Worm (Caenorhabditis elegans) whole organism, L1 larva: Measurements from ENCODE around the gene T11F9.14.

Experiments
- C04F5.9 ChIP-seq: sonication (generic microtip); optimal IDR thresholded peaks from 2 replicates; lab custom pipeline; 2016; ENCODE audit warnings: missing genetic modification characterization, missing compliant biosample characterization
- C34B4.2 ChIP-seq: sonication (generic microtip); optimal IDR thresholded peaks from 2 replicates; lab custom pipeline; 2017; ENCODE audit warnings: mild to moderate bottlenecking, missing genetic modification characterization, missing compliant biosample characterization
- aly-2 ChIP-seq: fragments of 150-350 bp; optimal IDR thresholded peaks from 2 replicates; lab custom pipeline; 2014; ENCODE audit warnings: missing biosample characterization, missing genetic modification characterization
- ama-1 ChIP-seq: fragments of 150-350 bp; optimal IDR thresholded peaks from 2 replicates; lab custom pipeline; 2014
- blmp-1 ChIP-seq: fragments of 150-350 bp; optimal IDR thresholded peaks from 2 replicates; lab custom pipeline; 2014; ENCODE audit warnings: missing biosample characterization, missing genetic modification characterization
- ceh-8 ChIP-seq: fragments of 200-800 bp; sonication (Bioruptor generic); optimal IDR thresholded peaks from 2 replicates; lab custom pipeline; 2018; ENCODE audit warnings: mild to moderate bottlenecking, missing genetic modification characterization, moderate library complexity, missing compliant biosample characterization
- ceh-90 ChIP-seq: sonication (generic microtip); optimal IDR thresholded peaks from 2 replicates; lab custom pipeline; 2016; ENCODE audit warnings: missing genetic modification characterization, missing compliant biosample characterization
- efl-1 ChIP-seq, 4 experiments: fragments of 150-350 bp; optimal IDR thresholded peaks in 3 of 4; peaks in 1 of 4; 1 replicate in 1 of 4; 2 replicates in 3 of 4; lab custom pipeline; 2014; ENCODE audit warnings: missing biosample characterization in 2 of 4, missing genetic modification characterization in 2 of 4, missing genetic modification reagents in 2 of 4
- egl-27 ChIP-seq, 2 experiments: fragments of 150-350 bp in 1 of 2; sonication (generic microtip); optimal IDR thresholded peaks; 3 replicates each; lab custom pipeline; 2017 to 2018; ENCODE audit warnings: missing biosample characterization in 2 of 2, missing genetic modification characterization in 2 of 2, missing genetic modification reagents in 2 of 2
- elt-2 ChIP-seq: sonication (generic microtip); optimal IDR thresholded peaks from 2 replicates; lab custom pipeline; 2016; ENCODE audit warnings: missing genetic modification characterization, mild to moderate bottlenecking, inconsistent platforms, missing compliant biosample characterization, missing genetic modification reagents
- fkh-10 ChIP-seq: sonication (generic microtip); optimal IDR thresholded peaks from 2 replicates; lab custom pipeline; 2017; ENCODE audit warnings: missing biosample characterization, missing genetic modification reagents, missing genetic modification characterization
- grh-1 ChIP-seq: fragments of 200-800 bp; sonication (Bioruptor generic); IDR thresholded peaks from 2 replicates; pipeline ENCODE4 v1.3.6; 2022; ENCODE audit warnings: missing genetic modification reagents, missing genetic modification characterization, missing compliant biosample characterization
- isw-1 ChIP-seq: fragments of 200-800 bp; sonication (Bioruptor generic); IDR thresholded peaks from 2 replicates; pipeline ENCODE4 v1.3.6; 2022; ENCODE audit warnings: missing genetic modification characterization, missing compliant biosample characterization
- jun-1 ChIP-seq: fragments of 150-350 bp; optimal IDR thresholded peaks from 2 replicates; lab custom pipeline; 2014; ENCODE audit warnings: missing biosample characterization, missing genetic modification reagents, missing genetic modification characterization
- lin-14 ChIP-seq: fragments of 200-800 bp; sonication (Bioruptor generic); optimal IDR thresholded peaks from 2 replicates; lab custom pipeline; 2018; ENCODE audit warnings: mild to moderate bottlenecking, missing genetic modification characterization, moderate library complexity, missing compliant biosample characterization
- lin-15B ChIP-seq: fragments of 150-350 bp; sonication (generic microtip); optimal IDR thresholded peaks from 3 replicates; lab custom pipeline; 2014; ENCODE audit warnings: missing biosample characterization, missing genetic modification characterization
- lin-39 ChIP-seq: fragments of 150-350 bp; optimal IDR thresholded peaks from 2 replicates; lab custom pipeline; 2014; ENCODE audit warnings: missing biosample characterization, missing genetic modification reagents, missing genetic modification characterization
- lir-3 ChIP-seq: sonication (generic microtip); optimal IDR thresholded peaks from 2 replicates; lab custom pipeline; 2016; ENCODE audit warnings: mild to moderate bottlenecking, missing genetic modification characterization, moderate library complexity, missing compliant biosample characterization; ENCODE audit not compliant: poor library complexity
- lsy-2 ChIP-seq, 2 experiments: fragments of 150-350 bp; optimal IDR thresholded peaks; 2 replicates each; lab custom pipeline; 2014; ENCODE audit warnings: missing biosample characterization in 2 of 2, missing genetic modification characterization in 2 of 2
- mab-9 ChIP-seq: fragments of 200-800 bp; sonication (Bioruptor generic); IDR thresholded peaks from 2 replicates; pipeline ENCODE4 v1.3.6; 2022; ENCODE audit warnings: missing genetic modification reagents, missing genetic modification characterization, missing compliant biosample characterization
- mef-2 ChIP-seq: fragments of 150-350 bp; optimal IDR thresholded peaks from 2 replicates; lab custom pipeline; 2014; ENCODE audit warnings: missing biosample characterization, missing genetic modification characterization
- mep-1 ChIP-seq: fragments of 150-350 bp; optimal IDR thresholded peaks from 2 replicates; lab custom pipeline; 2014; ENCODE audit warnings: missing biosample characterization, missing genetic modification characterization
- nhr-19 ChIP-seq: fragments of 200-800 bp; sonication (Bioruptor generic); conservative IDR thresholded peaks from 2 replicates; pipeline ENCODE4 v1.3.6; 2022; ENCODE audit warnings: missing genetic modification characterization, missing compliant biosample characterization
- nhr-237 ChIP-seq: fragments of 150-350 bp; optimal IDR thresholded peaks from 2 replicates; lab custom pipeline; 2014; ENCODE audit warnings: missing biosample characterization, missing genetic modification characterization
- nhr-28 ChIP-seq: fragments of 150-350 bp; optimal IDR thresholded peaks from 2 replicates; lab custom pipeline; 2014; ENCODE audit warnings: missing biosample characterization, missing genetic modification characterization
- nhr-47 ChIP-seq: sonication (generic microtip); optimal IDR thresholded peaks from 2 replicates; lab custom pipeline; 2016; ENCODE audit warnings: mild to moderate bottlenecking, missing genetic modification characterization, moderate library complexity, missing compliant biosample characterization
- nhr-71 ChIP-seq: sonication (generic microtip); optimal IDR thresholded peaks from 2 replicates; lab custom pipeline; 2016; ENCODE audit warnings: mild to moderate bottlenecking, missing genetic modification characterization, moderate library complexity, missing compliant biosample characterization
- nhr-76 ChIP-seq: sonication (generic microtip); optimal IDR thresholded peaks from 2 replicates; lab custom pipeline; 2017; ENCODE audit warnings: missing biosample characterization, missing genetic modification characterization
- nhr-85 ChIP-seq: sonication (generic microtip); peaks from one replicate; lab custom pipeline; 2016; ENCODE audit warnings: missing genetic modification characterization, inconsistent platforms, missing compliant biosample characterization
- pag-3 ChIP-seq: sonication (generic microtip); optimal IDR thresholded peaks from 2 replicates; lab custom pipeline; 2017; ENCODE audit warnings: missing genetic modification characterization, mild to moderate bottlenecking, missing compliant biosample characterization, antibody characterized with exemption, borderline replicate concordance; ENCODE audit not compliant: insufficient read depth
- pax-3 ChIP-seq: fragments of 200-800 bp; sonication (Bioruptor generic); optimal IDR thresholded peaks from 2 replicates; lab custom pipeline; 2018; ENCODE audit warnings: mild to moderate bottlenecking, missing genetic modification characterization, moderate library complexity, missing compliant biosample characterization
- skn-1 ChIP-seq: fragments of 150-350 bp; optimal IDR thresholded peaks from 2 replicates; lab custom pipeline; 2014; ENCODE audit warnings: missing biosample characterization, missing genetic modification characterization
- snu-23 ChIP-seq: sonication (generic microtip); optimal IDR thresholded peaks from 2 replicates; lab custom pipeline; 2016; ENCODE audit warnings: missing genetic modification characterization, missing compliant biosample characterization
- sptf-1 ChIP-seq: fragments of 150-350 bp; optimal IDR thresholded peaks from 2 replicates; lab custom pipeline; 2014; ENCODE audit warnings: missing biosample characterization, missing genetic modification characterization
- sup-37 ChIP-seq: fragments of 200-800 bp; sonication (Bioruptor generic); optimal IDR thresholded peaks from 2 replicates; lab custom pipeline; 2018; ENCODE audit warnings: mild to moderate bottlenecking, missing genetic modification characterization, missing compliant biosample characterization
- swsn-7 ChIP-seq: sonication (generic microtip); optimal IDR thresholded peaks from 2 replicates; lab custom pipeline; 2016; ENCODE audit warnings: missing genetic modification characterization, missing compliant biosample characterization
- tbx-2 ChIP-seq: sonication (generic microtip); optimal IDR thresholded peaks from 2 replicates; lab custom pipeline; 2016; ENCODE audit warnings: missing genetic modification characterization, missing compliant biosample characterization
- unc-130 ChIP-seq: fragments of 150-350 bp; optimal IDR thresholded peaks from 2 replicates; lab custom pipeline; 2017; ENCODE audit warnings: missing biosample characterization, missing genetic modification characterization, inconsistent platforms
- unc-62 ChIP-seq: fragments of 150-350 bp; optimal IDR thresholded peaks from 2 replicates; lab custom pipeline; 2014; ENCODE audit warnings: missing biosample characterization, missing genetic modification reagents, missing genetic modification characterization
- unc-86 ChIP-seq: sonication (generic microtip); optimal IDR thresholded peaks from 2 replicates; lab custom pipeline; 2016; ENCODE audit warnings: missing genetic modification characterization, missing compliant biosample characterization
- unc-98 ChIP-seq: fragments of 200-800 bp; sonication (Bioruptor generic); IDR thresholded peaks from 2 replicates; pipeline ENCODE4 v1.3.6; 2022; ENCODE audit warnings: missing genetic modification characterization, missing compliant biosample characterization
- zag-1 ChIP-seq: fragments of 150-350 bp; optimal IDR thresholded peaks from 2 replicates; lab custom pipeline; 2014; ENCODE audit warnings: missing biosample characterization, missing genetic modification characterization
- zip-4 ChIP-seq: fragments of 200-800 bp; sonication (Bioruptor generic); optimal IDR thresholded peaks from 2 replicates; lab custom pipeline; 2018; ENCODE audit warnings: mild to moderate bottlenecking, missing genetic modification characterization, moderate library complexity, missing compliant biosample characterization
- ztf-11 ChIP-seq, 2 experiments: sonication (generic microtip); optimal IDR thresholded peaks; 2 replicates each; lab custom pipeline; 2016 to 2017; ENCODE audit warnings: missing genetic modification characterization in 2 of 2, missing biosample characterization in 1 of 2, missing compliant biosample characterization in 1 of 2
- ztf-4 ChIP-seq: fragments of 150-350 bp; optimal IDR thresholded peaks from 2 replicates; lab custom pipeline; 2014; ENCODE audit warnings: missing biosample characterization, missing genetic modification characterization

The T11F9.14 gene

ce11 chrV:11527531-11527930 lies 46.9 kb upstream of the T11F9.14 start, which contains the start of gene ccch-1:
ccch-1 (plus strand) TSS chrV:11527831.
- TF ChIP-seq ceh-8 (GFP tag; lab: Kevin White, UChicago) (no peak), efl-1 (optimal IDR thresholded peaks at IDR 0.05; lab: Kevin White, UChicago) (no peak), efl-1 (GFP tag; optimal IDR thresholded peaks at IDR 0.05 in 1 of 2; lab: Kevin White, UChicago) (peak in 1 of 2 experiments; percentile 80)

ce11 chrV:11526927-11527491 lies 46.4 kb upstream of the T11F9.14 start:
- TF ChIP-seq lir-3 (tag; lab: Kevin White, UChicago) = no peak
- no peak for TF ChIP-seq C34B4.2 (tag; lab: Kevin White, UChicago)
- TF ChIP-seq pag-3 (tag; lab: Kevin White, UChicago) = no peak
- no peak for TF ChIP-seq ama-1 (lab: Kevin White, UChicago)

- peak; percentile 25 for TF ChIP-seq nhr-85 (tag; lab: Kevin White, UChicago)
- TF ChIP-seq fkh-10 = no peak
- TF ChIP-seq mef-2 = no peak
- no peak for TF ChIP-seq pax-3 (tag; lab: Kevin White, UChicago)
- no peak for TF ChIP-seq efl-1 (optimal IDR thresholded peaks at IDR 0.05; lab: Kevin White, UChicago)
- TF ChIP-seq efl-1 (GFP tag; optimal IDR thresholded peaks at IDR 0.05 in 1 of 2; lab: Kevin White, UChicago) = peak in 1 of 2 experiments; percentile 38
- TF ChIP-seq grh-1 (GFP tag; lab: Robert Waterston, UW) = no peak
- no peak for TF ChIP-seq nhr-237
- TF ChIP-seq mab-9 = no peak
- peak; percentile 93 for TF ChIP-seq blmp-1 (tag; lab: Kevin White, UChicago)
Measured at ce11 chrV:11525338-11525737, 44.7 kb upstream of the T11F9.14 start.

DNA sequence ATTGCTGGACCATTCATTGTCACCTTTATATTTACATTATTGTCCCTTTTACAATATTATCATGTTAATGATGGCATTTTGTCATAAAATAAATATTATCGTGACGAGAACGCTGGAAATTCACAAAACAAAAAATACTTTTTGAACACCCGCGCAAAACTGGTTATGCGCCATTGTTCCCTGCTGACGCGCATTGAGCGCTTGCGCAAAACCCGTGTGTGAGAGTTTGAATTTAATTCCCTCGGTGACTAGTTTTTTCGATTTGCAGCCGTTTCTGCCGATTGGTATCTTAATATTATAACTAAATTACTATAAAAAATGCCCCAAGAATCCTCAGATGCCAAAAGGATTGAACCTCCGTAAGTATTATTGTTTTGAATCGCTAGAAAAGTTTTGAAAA lies 40.8 kb upstream of the T11F9.14 start, which contains the start of gene pafo-1:
Gene pafo-1, plus strand, starts transcription at position 256 of the 400 bp plus-strand sequence.
- TF ChIP-seq ztf-4 (tag; lab: Kevin White, UChicago) (peak; percentile 49), ama-1 (lab: Kevin White, UChicago) (peak; percentile 13), mep-1 (tag; lab: Kevin White, UChicago) (peak; percentile 95), elt-2 (tag; lab: Kevin White, UChicago) (peak; percentile 75), C04F5.9 (tag; lab: Kevin White, UChicago) (peak; percentile 58), snu-23 (GFP tag; lab: Kevin White, UChicago) (peak; percentile 92), swsn-7 (tag; lab: Kevin White, UChicago) (peak; percentile 90), nhr-28 (tag; lab: Kevin White, UChicago) (no peak), unc-62 (GFP tag; lab: Kevin White, UChicago) (no peak), lin-15B (peak; percentile 79), fkh-10 (peak; percentile 71), nhr-71 (tag; lab: Kevin White, UChicago) (peak; percentile 95), pax-3 (tag; lab: Kevin White, UChicago) (peak; percentile 62), tbx-2 (peak; percentile 92), zag-1 (tag; lab: Kevin White, UChicago) (no peak), nhr-76 (tag; lab: Kevin White, UChicago) (peak; percentile 43), unc-86 (tag; lab: Kevin White, UChicago) (peak; percentile 89), jun-1 (tag; lab: Kevin White, UChicago) (peak; percentile 88), lsy-2 (tag; optimal IDR thresholded peaks at IDR 0.05; lab: Kevin White, UChicago) (peak; percentile 91 to 92), nhr-47 (tag; lab: Kevin White, UChicago) (peak; percentile 95), nhr-19 (GFP tag; lab: Robert Waterston, UW) (peak; percentile 92), egl-27 (tag; optimal IDR thresholded peaks at IDR 0.05; lab: Kevin White, UChicago) (peak in 1 of 2 experiments; percentile 43), skn-1 (tag; lab: Kevin White, UChicago) (peak; percentile 92), unc-98 (GFP tag; lab: Robert Waterston, UW) (no peak), lin-39 (tag; lab: Kevin White, UChicago) (peak; percentile 91), unc-130 (tag; lab: Kevin White, UChicago) (peak; percentile 91), zip-4 (peak; percentile 80), aly-2 (tag; lab: Kevin White, UChicago) (peak; percentile 87), ceh-8 (GFP tag; lab: Kevin White, UChicago) (peak; percentile 92), ztf-11 (tag; optimal IDR thresholded peaks at IDR 0.05; lab: Kevin White, UChicago) (peak in 1 of 2 experiments; percentile 79), sptf-1 (tag; lab: Kevin White, UChicago) (no peak), isw-1 (GFP tag; lab: Robert Waterston, UW) (peak; percentile 89), mef-2 (peak; percentile 65), sup-37 (GFP tag; lab: Kevin White, UChicago) (peak; percentile 79), lin-14 (GFP tag; lab: Kevin White, UChicago) (peak; percentile 84), ceh-90 (peak; percentile 36)
